Worm (Caenorhabditis elegans) whole organism, young adult: Measurements from ENCODE around the gene nlp-56.

ENCODE experiments used
- B0035.1 ChIP-seq: sonication (generic microtip); optimal IDR thresholded peaks from 2 replicates; lab custom pipeline; 2016; ENCODE audit warnings: missing genetic modification characterization, mild to moderate bottlenecking, missing compliant biosample characterization, missing genotype, missing genetic modification reagents
- C06A6.2 ChIP-seq: fragments of 200-800 bp; sonication (Bioruptor generic); conservative IDR thresholded peaks from 2 replicates; pipeline ENCODE4 v1.3.6; 2022; ENCODE audit warnings: missing genetic modification characterization, missing compliant biosample characterization
- D2030.7 ChIP-seq: fragments of 200-800 bp; sonication (Bioruptor generic); IDR thresholded peaks from 2 replicates; pipeline ENCODE4 v1.3.6; 2022; ENCODE audit warnings: missing genetic modification reagents, missing genetic modification characterization, missing compliant biosample characterization
- F10E7.11 ChIP-seq: sonication (generic microtip); optimal IDR thresholded peaks from 2 replicates; lab custom pipeline; 2017; ENCODE audit warnings: mild to moderate bottlenecking, missing genetic modification characterization, moderate library complexity, missing compliant biosample characterization
- F23B12.7 ChIP-seq: sonication (generic microtip); optimal IDR thresholded peaks from 2 replicates; lab custom pipeline; 2017; ENCODE audit warnings: missing genetic modification characterization, mild to moderate bottlenecking, missing compliant biosample characterization, antibody characterized with exemption, moderate library complexity; ENCODE audit not compliant: insufficient read depth
- F33H1.4 ChIP-seq: fragments of 200-800 bp; sonication (Bioruptor generic); IDR thresholded peaks from 2 replicates; pipeline ENCODE4 v1.3.6; 2022; ENCODE audit warnings: missing genetic modification reagents, missing genetic modification characterization, missing compliant biosample characterization
- F39B2.1 ChIP-seq: fragments of 200-800 bp; sonication (Bioruptor generic); IDR thresholded peaks from 2 replicates; pipeline ENCODE4 v1.3.6; 2022; ENCODE audit warnings: missing genetic modification reagents, missing genetic modification characterization, missing compliant biosample characterization
- F57C9.4 ChIP-seq: sonication (generic microtip); optimal IDR thresholded peaks from 2 replicates; lab custom pipeline; 2017; ENCODE audit warnings: mild to moderate bottlenecking, missing genetic modification characterization, missing compliant biosample characterization
- K12H6.12 ChIP-seq: fragments of 200-800 bp; sonication (Bioruptor generic); optimal IDR thresholded peaks from 2 replicates; lab custom pipeline; 2018; ENCODE audit warnings: mild to moderate bottlenecking, missing genetic modification characterization, missing compliant biosample characterization
- Y53G8AR.9 ChIP-seq: fragments of 200-800 bp; sonication (Bioruptor generic); conservative IDR thresholded peaks from 2 replicates; pipeline ENCODE4 v1.3.6; 2022; ENCODE audit warnings: missing genetic modification reagents, missing genetic modification characterization, missing compliant biosample characterization
- Y67H2A.10 ChIP-seq: fragments of 200-800 bp; sonication (Bioruptor generic); conservative IDR thresholded peaks from 2 replicates; pipeline ENCODE4 v1.3.6; 2022; ENCODE audit warnings: missing genetic modification reagents, missing genetic modification characterization, missing compliant biosample characterization
- atf-7 ChIP-seq: sonication (generic microtip); optimal IDR thresholded peaks from 2 replicates; lab custom pipeline; 2017; ENCODE audit warnings: mild to moderate bottlenecking, missing genetic modification characterization, missing compliant biosample characterization
- attf-6 ChIP-seq: fragments of 200-800 bp; sonication (Bioruptor generic); IDR thresholded peaks from 2 replicates; pipeline ENCODE4 v1.3.6; 2022; ENCODE audit warnings: missing genetic modification reagents, missing genetic modification characterization, missing compliant biosample characterization
- bed-2 ChIP-seq: fragments of 200-800 bp; sonication (Bioruptor generic); IDR thresholded peaks from 2 replicates; pipeline ENCODE4 v1.3.6; 2022; ENCODE audit warnings: missing genetic modification reagents, missing genetic modification characterization, missing compliant biosample characterization
- cebp-1 ChIP-seq, 2 experiments: fragments of 200-800 bp in 1 of 2; sonication (Bioruptor generic) in 1 of 2; sonication (generic microtip) in 1 of 2; IDR thresholded peaks in 1 of 2; optimal IDR thresholded peaks in 1 of 2; 2 replicates each; pipeline versions ENCODE4 v1.3.6 to Lab custom; 2017 to 2022; ENCODE audit warnings: missing compliant biosample characterization in 2 of 2, missing genetic modification characterization in 2 of 2, mild to moderate bottlenecking in 1 of 2, missing genetic modification reagents in 1 of 2, moderate library complexity in 1 of 2
- ceh-27 ChIP-seq: fragments of 200-800 bp; sonication (Bioruptor generic); optimal IDR thresholded peaks from 2 replicates; lab custom pipeline; 2018; ENCODE audit warnings: mild to moderate bottlenecking, missing genetic modification characterization, moderate library complexity, missing compliant biosample characterization
- ceh-79 ChIP-seq: sonication (generic microtip); optimal IDR thresholded peaks from 2 replicates; lab custom pipeline; 2017; ENCODE audit warnings: mild to moderate bottlenecking, missing genetic modification characterization, missing compliant biosample characterization
- chd-7 ChIP-seq: sonication (generic microtip); optimal IDR thresholded peaks from 2 replicates; lab custom pipeline; 2016; ENCODE audit warnings: mild to moderate bottlenecking, missing genetic modification characterization, moderate library complexity, missing compliant biosample characterization
- dox-1 ChIP-seq: fragments of 200-800 bp; sonication (Bioruptor generic); IDR thresholded peaks from 2 replicates; pipeline ENCODE4 v1.3.6; 2022; ENCODE audit warnings: missing genetic modification reagents, missing genetic modification characterization, missing compliant biosample characterization
- dpl-1 ChIP-seq: fragments of 150-350 bp; optimal IDR thresholded peaks from 2 replicates; lab custom pipeline; 2014; ENCODE audit warnings: missing biosample characterization, missing genetic modification reagents, missing genetic modification characterization
- ekl-4 ChIP-seq: fragments of 200-800 bp; sonication (Bioruptor generic); IDR thresholded peaks from 2 replicates; pipeline ENCODE4 v1.3.6; 2022; ENCODE audit warnings: missing genetic modification reagents, missing genetic modification characterization, missing compliant biosample characterization
- fkh-3 ChIP-seq: sonication (generic microtip); optimal IDR thresholded peaks from 2 replicates; lab custom pipeline; 2016; ENCODE audit warnings: mild to moderate bottlenecking, missing genetic modification characterization, missing compliant biosample characterization
- hmg-1.2 ChIP-seq: fragments of 200-800 bp; sonication (Bioruptor generic); IDR thresholded peaks from 2 replicates; pipeline ENCODE4 v1.3.6; 2022; ENCODE audit warnings: missing genetic modification reagents, missing genetic modification characterization, missing compliant biosample characterization
- hrde-1 ChIP-seq: sonication (generic microtip); optimal IDR thresholded peaks from 2 replicates; lab custom pipeline; 2016; ENCODE audit warnings: missing genetic modification characterization, mild to moderate bottlenecking, missing compliant biosample characterization, moderate library complexity, missing genotype, missing genetic modification reagents, borderline replicate concordance
- hsf-1 ChIP-seq: fragments of 200-800 bp; sonication (Bioruptor generic); IDR thresholded peaks from 2 replicates; pipeline ENCODE4 v1.3.6; 2022; ENCODE audit warnings: missing genetic modification reagents, missing genetic modification characterization, missing compliant biosample characterization
- lin-26 ChIP-seq: fragments of 200-800 bp; sonication (Bioruptor generic); IDR thresholded peaks from 2 replicates; pipeline ENCODE4 v1.3.6; 2022; ENCODE audit warnings: missing genetic modification reagents, missing genetic modification characterization, missing compliant biosample characterization
- lsy-27 ChIP-seq: sonication (generic microtip); optimal IDR thresholded peaks from 2 replicates; lab custom pipeline; 2017; ENCODE audit warnings: missing genetic modification characterization, mild to moderate bottlenecking, missing compliant biosample characterization, antibody characterized with exemption, missing genotype, borderline replicate concordance; ENCODE audit not compliant: insufficient read depth
- madf-3 ChIP-seq: fragments of 200-800 bp; sonication (Bioruptor generic); IDR thresholded peaks from 2 replicates; pipeline ENCODE4 v1.3.6; 2022; ENCODE audit warnings: missing genetic modification reagents, missing genetic modification characterization, missing compliant biosample characterization
- mcd-1 ChIP-seq: fragments of 200-800 bp; sonication (Bioruptor generic); IDR thresholded peaks from 2 replicates; pipeline ENCODE4 v1.3.6; 2022; ENCODE audit warnings: missing genetic modification reagents, missing genetic modification characterization, missing compliant biosample characterization
- mel-28 ChIP-seq: sonication (generic microtip); optimal IDR thresholded peaks from 2 replicates; lab custom pipeline; 2016; ENCODE audit warnings: borderline replicate concordance, mild to moderate bottlenecking, missing genetic modification characterization, missing compliant biosample characterization
- nhr-120 ChIP-seq: fragments of 200-800 bp; sonication (Bioruptor generic); IDR thresholded peaks from 2 replicates; pipeline ENCODE4 v1.3.6; 2022; ENCODE audit warnings: missing genetic modification characterization, missing compliant biosample characterization
- nhr-27 ChIP-seq: fragments of 200-800 bp; sonication (Bioruptor generic); optimal IDR thresholded peaks from 2 replicates; lab custom pipeline; 2018; ENCODE audit warnings: mild to moderate bottlenecking, missing genetic modification characterization, moderate library complexity, missing compliant biosample characterization
- nhr-90 ChIP-seq: sonication (generic microtip); optimal IDR thresholded peaks from 2 replicates; lab custom pipeline; 2016; ENCODE audit warnings: missing genotype, mild to moderate bottlenecking, missing genetic modification characterization, missing compliant biosample characterization
- pbrm-1 ChIP-seq: fragments of 200-800 bp; sonication (Bioruptor generic); IDR thresholded peaks from 2 replicates; pipeline ENCODE4 v1.3.6; 2022; ENCODE audit warnings: missing genetic modification reagents, missing genetic modification characterization, missing compliant biosample characterization
- rec-8 ChIP-seq, 2 experiments: sonication (generic microtip); optimal IDR thresholded peaks; 2 replicates each; lab custom pipeline; 2016; ENCODE audit warnings: mild to moderate bottlenecking in 2 of 2, missing genetic modification characterization in 2 of 2, missing genetic modification reagents in 2 of 2, missing genotype in 2 of 2, missing biosample characterization in 1 of 2, missing compliant biosample characterization in 1 of 2, moderate library complexity in 1 of 2
- sea-2 ChIP-seq: fragments of 200-800 bp; sonication (Bioruptor generic); IDR thresholded peaks from 2 replicates; pipeline ENCODE4 v1.3.6; 2022; ENCODE audit warnings: missing genetic modification characterization, missing compliant biosample characterization
- snpc-3.4 ChIP-seq: sonication (generic microtip); optimal IDR thresholded peaks from 2 replicates; lab custom pipeline; 2017; ENCODE audit warnings: missing genetic modification characterization, mild to moderate bottlenecking, missing compliant biosample characterization, antibody characterized with exemption, moderate library complexity, missing genotype, missing genetic modification reagents
- snpc-4 ChIP-seq, 5 experiments: fragments of 150-350 bp in 1 of 5; sonication (generic microtip) in 4 of 5; optimal IDR thresholded peaks; 2 replicates each; lab custom pipeline; 2014 to 2018; ENCODE audit warnings: missing genetic modification characterization in 5 of 5, missing biosample characterization in 3 of 5, antibody characterized with exemption in 2 of 5, mild to moderate bottlenecking in 2 of 5, missing compliant biosample characterization in 2 of 5, missing genotype in 2 of 5, moderate library complexity in 2 of 5, missing genetic modification reagents in 1 of 5
- tbx-9 ChIP-seq: sonication (generic microtip); optimal IDR thresholded peaks from 2 replicates; lab custom pipeline; 2016; ENCODE audit warnings: borderline replicate concordance, missing genetic modification characterization, inconsistent platforms, missing compliant biosample characterization
- tlf-1 ChIP-seq: fragments of 200-800 bp; sonication (Bioruptor generic); optimal IDR thresholded peaks from 2 replicates; lab custom pipeline; 2018; ENCODE audit warnings: mild to moderate bottlenecking, missing genetic modification characterization, missing compliant biosample characterization
- ztf-3 ChIP-seq: fragments of 200-800 bp; sonication (Bioruptor generic); optimal IDR thresholded peaks from 2 replicates; lab custom pipeline; 2018; ENCODE audit warnings: mild to moderate bottlenecking, missing genetic modification characterization, missing compliant biosample characterization

The nlp-56 gene

DNA sequence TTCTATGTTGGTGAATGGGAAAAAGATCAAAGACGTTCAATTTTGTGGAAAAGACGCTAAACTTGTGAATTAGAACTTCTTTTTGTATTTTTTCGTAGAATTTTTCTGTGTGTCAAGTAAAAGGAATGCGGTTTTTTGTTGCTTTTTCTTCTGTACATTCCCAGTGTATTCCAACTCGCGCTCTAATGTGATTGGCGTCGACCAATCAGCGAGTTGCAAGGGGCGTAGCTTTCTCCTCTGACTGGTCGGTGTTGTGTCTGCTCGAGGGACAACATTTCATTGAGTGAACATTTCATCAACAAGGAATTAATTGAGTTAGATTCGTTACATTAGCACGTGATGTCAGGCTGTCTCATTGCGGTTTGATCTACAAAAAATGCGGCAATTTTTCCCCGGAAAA is 16.4 kb upstream of the nlp-56 start:
- TF ChIP-seq K12H6.12 (no peak), hsf-1 (GFP tag; lab: Robert Waterston, UW) (no peak), ceh-79 (tag; lab: Kevin White, UChicago) (no peak), snpc-3.4 (no peak), F23B12.7 (tag; lab: Kevin White, UChicago) (no peak), mel-28 (tag; lab: Kevin White, UChicago) (no peak), bed-2 (GFP tag; lab: Robert Waterston, UW) (no peak), F10E7.11 (tag; lab: Kevin White, UChicago) (no peak), cebp-1 (GFP tag; IDR thresholded peaks at IDR 0.05; lab: Robert Waterston, UW) (no peak), cebp-1 (tag; optimal IDR thresholded peaks at IDR 0.05; lab: Kevin White, UChicago) (no peak), lin-26 (no peak), pbrm-1 (GFP tag; lab: Robert Waterston, UW) (no peak), D2030.7 (GFP tag; lab: Robert Waterston, UW) (no peak), B0035.1 (tag; lab: Kevin White, UChicago) (no peak), F57C9.4 (tag; lab: Kevin White, UChicago) (no peak), ztf-3 (GFP tag; lab: Kevin White, UChicago) (no peak), chd-7 (tag; lab: Kevin White, UChicago) (no peak)

ce11 chrIV:14799186-14799585 is 14.6 kb upstream of the nlp-56 start, which contains the start of gene Y57G11C.14:
TSS of gene Y57G11C.14 (plus strand) at chrIV:14799311.
- TF ChIP-seq atf-7 (tag; lab: Kevin White, UChicago) = peak; percentile 23
- no peak for TF ChIP-seq tlf-1 (GFP tag; lab: Kevin White, UChicago)
- 0 out of 2 replicates have a peak, but pooled peaks have one; percentile 5 for TF ChIP-seq F33H1.4
- TF ChIP-seq madf-3 = 0 out of 2 replicates have a peak, but pooled peaks have one; percentile 67
- TF ChIP-seq ceh-27 (GFP tag; lab: Kevin White, UChicago) = no peak
- TF ChIP-seq fkh-3 (tag; lab: Kevin White, UChicago) = no peak
- 0 out of 2 replicates have a peak, but pooled peaks have one; percentile 28 for TF ChIP-seq hmg-1.2 (GFP tag; lab: Robert Waterston, UW)
- TF ChIP-seq dpl-1 (GFP tag; lab: Kevin White, UChicago) = no peak
- TF ChIP-seq nhr-27 = no peak
- TF ChIP-seq dox-1 = no peak
- TF ChIP-seq hrde-1 (tag; lab: Kevin White, UChicago) = peak; percentile 55
- TF ChIP-seq nhr-90 (tag; lab: Kevin White, UChicago) = no peak
- TF ChIP-seq nhr-120 (GFP tag; lab: Robert Waterston, UW) = no peak
- no peak for TF ChIP-seq C06A6.2
- TF ChIP-seq rec-8 (tag; optimal IDR thresholded peaks at IDR 0.05; lab: Kevin White, UChicago) = no peak
- no peak for TF ChIP-seq lsy-27 (tag; lab: Kevin White, UChicago)
- TF ChIP-seq Y67H2A.10 (GFP tag; lab: Robert Waterston, UW) = no peak
- no peak for TF ChIP-seq F39B2.1 (GFP tag; lab: Robert Waterston, UW)
- 0 out of 2 replicates have a peak, but pooled peaks have one; percentile 41 for TF ChIP-seq hsf-1 (GFP tag; lab: Robert Waterston, UW)
- TF ChIP-seq attf-6 (GFP tag; lab: Robert Waterston, UW) = peak; percentile 88
- 0 out of 2 replicates have a peak, but pooled peaks have one; percentile 15 for TF ChIP-seq mcd-1
- no peak for TF ChIP-seq sea-2 (GFP tag; lab: Robert Waterston, UW)
- no peak for TF ChIP-seq tbx-9
- TF ChIP-seq ekl-4 = 0 out of 2 replicates have a peak, but pooled peaks have one; percentile 26
- no peak for TF ChIP-seq snpc-4 (GFP tag; optimal IDR thresholded peaks at IDR 0.05; lab: Kevin White, UChicago)
- TF ChIP-seq snpc-4 (tag; optimal IDR thresholded peaks at IDR 0.05; lab: Kevin White, UChicago) = peak in 1 of 4 experiments; percentile 85
- TF ChIP-seq Y53G8AR.9 = 0 out of 2 replicates have a peak, but pooled peaks have one; percentile 30
